Worm (Caenorhabditis elegans) whole organism, dauer: ENCODE data around the gene rpt-2.

ENCODE experiments used
- unc-62 ChIP-seq: sonication (generic microtip); optimal IDR thresholded peaks from 2 replicates; lab custom pipeline; 2017; ENCODE audit warnings: missing biosample characterization, missing genetic modification reagents, missing genetic modification characterization

The rpt-2 gene

DNA sequence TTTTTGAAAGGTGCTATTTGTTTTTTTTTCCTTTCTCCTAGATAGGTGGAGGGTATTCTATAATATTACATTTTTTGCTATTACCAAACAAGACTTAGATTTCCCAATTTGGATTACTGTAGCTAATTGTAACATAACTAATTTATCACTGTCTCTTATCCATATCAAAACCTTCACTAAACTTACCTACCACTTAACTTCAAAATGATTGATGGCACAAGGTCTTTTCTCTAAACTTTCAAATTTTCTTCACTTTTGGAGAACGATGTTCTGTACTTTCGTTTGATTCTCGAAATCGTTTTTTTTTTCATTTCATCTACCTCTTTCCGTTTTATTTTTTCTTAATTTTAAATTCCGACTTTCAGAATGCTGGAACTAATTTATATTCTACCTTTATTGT lies 34.1 kb downstream of the rpt-2 start, which contains the start of gene dhs-16:
Gene dhs-16 (plus strand): TSS at position 366 of the 400 bp plus-strand sequence.
- no peak for TF ChIP-seq unc-62

DNA sequence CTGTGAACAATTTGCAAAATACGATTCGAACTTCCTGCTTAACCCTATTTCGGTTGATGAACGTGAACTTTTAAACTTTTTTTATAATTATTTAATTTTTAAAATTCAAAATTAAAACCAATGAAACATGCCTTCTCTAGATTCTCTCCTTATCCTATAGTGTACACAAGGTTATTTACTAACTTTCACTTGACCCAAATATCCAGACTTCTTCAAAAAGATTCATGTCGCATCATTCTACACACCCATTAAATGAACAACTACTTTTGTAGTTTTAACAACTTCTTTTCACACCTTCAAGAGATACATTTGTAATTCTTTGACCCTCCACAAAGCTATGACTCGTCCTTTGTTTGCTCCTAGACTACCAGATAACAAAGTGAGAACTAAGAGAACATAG lies 34.7 kb downstream of the rpt-2 start:
- TF ChIP-seq unc-62: no peak

DNA sequence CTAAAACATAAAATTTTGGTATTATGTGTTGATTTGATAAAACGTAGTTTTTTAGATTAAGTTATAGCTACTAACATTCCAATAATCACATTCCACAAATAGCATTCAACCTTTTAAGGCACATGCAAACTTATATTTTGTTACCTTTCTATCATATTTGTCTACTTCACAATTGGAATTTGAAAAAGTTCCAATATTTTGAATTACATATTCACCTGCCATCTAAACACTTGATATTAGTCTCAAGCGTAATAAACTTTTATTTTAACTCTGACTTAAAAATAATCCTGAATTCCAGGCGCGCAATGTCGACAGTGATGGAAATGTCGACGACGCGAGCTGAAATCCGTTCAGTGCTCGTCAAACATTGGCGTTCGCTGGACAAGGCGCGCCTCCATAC lies 41.7 kb downstream of the rpt-2 start, which contains the start of gene acy-2:
Gene acy-2 (plus strand): TSS at position 301 of the 400 bp plus-strand sequence.
- TF ChIP-seq unc-62: no peak

DNA sequence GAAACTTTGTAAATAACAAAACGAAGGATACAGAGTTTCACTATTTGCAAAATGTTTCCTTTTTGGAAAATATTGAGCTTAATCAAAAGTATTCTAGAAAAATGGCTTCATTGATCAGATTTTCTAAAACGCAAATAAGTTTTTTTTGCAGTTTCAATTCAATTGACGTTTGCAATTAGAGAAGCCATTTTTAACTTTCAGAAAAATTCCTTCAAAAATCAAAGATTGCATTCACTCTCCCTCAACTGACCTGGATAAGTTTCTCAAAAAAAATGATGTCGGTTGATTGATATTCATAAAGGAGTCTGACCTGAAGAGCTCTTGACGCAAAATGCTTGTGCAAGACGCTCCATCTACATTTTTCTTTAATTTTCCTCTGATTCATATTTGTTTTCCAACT lies 43.8 kb downstream of the rpt-2 start:
- no peak for TF ChIP-seq unc-62

DNA sequence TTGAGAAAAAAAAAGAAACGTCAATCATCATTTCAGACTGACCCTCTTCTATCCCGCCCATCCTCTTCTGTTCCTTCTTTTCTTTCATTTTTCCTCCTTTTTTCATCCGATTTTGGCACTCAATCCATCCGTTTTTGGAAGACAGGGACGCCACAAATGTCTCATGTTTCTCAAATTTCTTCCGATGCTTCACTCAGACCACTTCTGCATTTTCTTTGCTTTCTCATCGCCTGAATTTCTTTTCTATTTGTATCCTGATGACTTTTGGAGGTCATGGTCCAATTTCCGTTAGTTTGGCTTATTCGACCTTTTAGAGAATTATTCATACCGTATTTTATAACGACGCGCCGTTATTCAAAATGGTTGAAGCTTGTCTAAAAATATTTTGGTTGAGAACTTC lies 44.9 kb downstream of the rpt-2 start:
- no peak for TF ChIP-seq unc-62
